Worm (Caenorhabditis elegans): Measurements from ENCODE around the gene osm-9.

- TF ChIP-seq dmd-4 (tag; optimal IDR thresholded peaks at IDR 0.05) = no peak
- no peak for TF ChIP-seq nhr-10 (tag; optimal IDR thresholded peaks at IDR 0.05)
- no peak for TF ChIP-seq ceh-16 (tag; optimal IDR thresholded peaks at IDR 0.05)
- no peak for TF ChIP-seq egl-27 (tag; optimal IDR thresholded peaks at IDR 0.05)
Measured at ce11 chrIV:3557331-3557730, at the start of gene osm-9.
